Fruit fly (Drosophila melanogaster): ENCODE measurements around the gene COX7B.

COX7B gene

DNA sequence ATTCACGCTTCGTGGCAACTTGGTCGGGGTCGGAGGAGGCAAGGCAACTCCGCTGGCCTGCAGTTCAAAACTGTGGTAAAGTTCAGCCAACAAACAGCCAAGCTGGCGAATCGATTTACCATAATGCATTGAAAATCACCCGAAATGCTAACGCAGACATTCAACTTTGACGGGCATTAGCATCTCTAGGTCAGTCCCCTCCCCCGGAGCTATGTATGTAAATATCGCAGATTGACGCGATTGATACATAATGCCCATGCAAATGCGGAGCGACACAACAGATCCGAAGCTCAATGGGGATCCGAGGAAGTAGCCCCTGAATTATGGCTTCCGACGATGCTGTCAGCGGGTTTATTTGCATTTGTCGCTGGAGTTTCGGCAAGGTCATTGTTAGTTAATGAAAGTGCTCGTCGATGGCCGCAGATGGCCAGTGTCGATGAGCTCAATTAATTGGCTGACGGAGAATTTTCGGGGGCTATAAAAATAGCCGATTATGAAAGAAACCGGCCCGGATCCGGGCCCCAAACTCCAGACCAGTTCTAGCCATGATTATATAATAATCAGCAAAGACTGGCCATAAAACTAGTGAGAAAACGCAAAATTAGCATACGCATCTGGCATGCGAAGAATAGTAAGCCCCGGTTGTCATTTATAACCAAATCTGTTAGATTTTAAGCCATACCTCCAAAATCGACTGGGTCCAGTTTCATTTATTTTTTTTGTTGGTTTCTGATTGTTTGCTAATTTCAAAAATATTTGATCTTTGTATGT, 38.5 kb upstream of the COX7B start:
- TF ChIP-seq br (GFP tag; optimal IDR thresholded peaks at IDR 0.05) (no peak), CrebA (GFP tag; optimal IDR thresholded peaks at IDR 0.05; ENCODE audit: borderline replicate concordance) (no peak)

DNA sequence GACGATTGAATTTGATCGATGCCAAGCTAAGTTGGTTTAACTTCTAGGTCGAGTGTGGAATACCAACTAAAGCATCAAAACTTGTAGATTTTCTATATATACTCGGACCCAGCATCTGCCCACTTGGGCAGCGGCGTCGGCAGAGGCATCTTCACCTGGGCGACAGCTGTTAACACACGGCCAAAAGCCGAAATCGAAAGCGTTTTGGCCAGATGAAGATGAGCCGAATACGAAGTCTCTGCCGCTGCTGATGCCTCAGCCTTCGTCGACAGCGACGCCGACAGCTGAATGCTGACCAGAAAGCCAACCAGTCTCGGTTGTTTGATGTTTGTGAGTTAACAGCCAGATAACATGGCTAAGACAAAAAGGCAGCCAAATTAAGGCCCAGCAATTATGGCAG, 36.4 kb upstream of the COX7B start, which contains the start of gene CG13731:
CG13731 (minus strand) TSS at position 62 of the 400 bp plus-strand sequence.
- TF ChIP-seq CG32264 (GFP tag; optimal IDR thresholded peaks at IDR 0.05), result no peak
- no peak for TF ChIP-seq OdsH (GFP tag; optimal IDR thresholded peaks at IDR 0.05)
- no peak for TF ChIP-seq Sp1 (GFP tag; optimal IDR thresholded peaks at IDR 0.05)
- TF ChIP-seq GATAd (GFP tag; optimal IDR thresholded peaks at IDR 0.05), result peak; percentile 6

DNA sequence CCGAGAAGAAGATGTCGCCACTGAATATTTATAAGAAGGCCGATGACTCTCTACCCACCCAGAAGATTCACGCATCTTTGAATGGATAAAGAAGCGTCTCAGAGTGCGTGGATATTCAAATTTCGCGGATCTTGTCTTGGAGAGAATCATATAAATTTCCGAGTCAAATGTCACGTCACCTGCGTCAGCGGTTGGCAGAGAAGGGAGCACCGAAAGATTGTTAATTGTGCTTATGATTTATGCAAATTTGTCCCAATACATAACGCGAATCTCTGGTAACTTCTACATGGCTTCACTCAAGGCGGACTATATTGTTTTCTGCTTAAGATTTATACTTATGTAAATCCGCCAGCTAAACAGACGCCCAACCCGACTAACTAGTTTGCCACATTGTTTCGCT, 34.1 kb upstream of the COX7B start:
- TF ChIP-seq pan (optimal IDR thresholded peaks at IDR 0.05), result no peak
- TF ChIP-seq Hnf4 (GFP tag; optimal IDR thresholded peaks at IDR 0.05), result no peak
- no peak for TF ChIP-seq jim (GFP tag; optimal IDR thresholded peaks at IDR 0.05)
- TF ChIP-seq tai (GFP tag; optimal IDR thresholded peaks at IDR 0.05), result no peak
- no peak for TF ChIP-seq h (GFP tag; optimal IDR thresholded peaks at IDR 0.05)
- no peak for TF ChIP-seq psq (GFP tag; optimal IDR thresholded peaks at IDR 0.05)
- TF ChIP-seq sv (GFP tag; optimal IDR thresholded peaks at IDR 0.05), result no peak

DNA sequence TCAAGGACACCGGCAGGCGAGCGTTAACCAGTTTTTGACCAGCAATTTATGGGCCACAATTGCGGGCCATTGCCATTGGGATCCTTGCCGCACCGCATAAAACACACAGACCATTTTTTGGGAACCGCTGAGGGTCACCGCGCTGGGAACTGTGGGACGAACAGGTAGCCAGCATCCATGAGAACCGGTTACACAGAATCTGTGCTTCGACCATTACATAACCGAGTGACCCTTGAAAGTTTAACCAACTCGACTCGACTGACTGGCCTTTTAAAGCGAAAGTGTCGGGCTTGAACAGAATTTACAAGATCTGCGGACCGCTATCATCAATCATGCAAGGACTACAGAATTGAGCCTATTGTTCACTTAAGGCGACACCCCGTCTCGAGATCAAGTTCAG, 32.9 kb upstream of the COX7B start:
- TF ChIP-seq Mio (GFP tag; optimal IDR thresholded peaks at IDR 0.05) (no peak), CG9705 (GFP tag; optimal IDR thresholded peaks at IDR 0.05) (no peak), Dfd (GFP tag; optimal IDR thresholded peaks at IDR 0.05) (no peak), rgr (GFP tag; optimal IDR thresholded peaks at IDR 0.05) (no peak), ey (GFP tag; optimal IDR thresholded peaks at IDR 0.05) (no peak), GATAd (GFP tag; optimal IDR thresholded peaks at IDR 0.05) (no peak), Hr83 (GFP tag; optimal IDR thresholded peaks at IDR 0.05; ENCODE audit: poor library complexity, severe bottlenecking) (no peak), CrebA (GFP tag; optimal IDR thresholded peaks at IDR 0.05; ENCODE audit: borderline replicate concordance) (no peak), HLH106 (tag; optimal IDR thresholded peaks at IDR 0.05) (no peak), Sp1 (GFP tag; optimal IDR thresholded peaks at IDR 0.05) (no peak), Hr78 (GFP tag; optimal IDR thresholded peaks at IDR 0.05) (no peak), woc (GFP tag; optimal IDR thresholded peaks at IDR 0.05) (no peak), Hnf4 (GFP tag; optimal IDR thresholded peaks at IDR 0.05) (no peak), usp (GFP tag; optimal IDR thresholded peaks at IDR 0.05) (no peak), psq (GFP tag; optimal IDR thresholded peaks at IDR 0.05) (no peak)

DNA sequence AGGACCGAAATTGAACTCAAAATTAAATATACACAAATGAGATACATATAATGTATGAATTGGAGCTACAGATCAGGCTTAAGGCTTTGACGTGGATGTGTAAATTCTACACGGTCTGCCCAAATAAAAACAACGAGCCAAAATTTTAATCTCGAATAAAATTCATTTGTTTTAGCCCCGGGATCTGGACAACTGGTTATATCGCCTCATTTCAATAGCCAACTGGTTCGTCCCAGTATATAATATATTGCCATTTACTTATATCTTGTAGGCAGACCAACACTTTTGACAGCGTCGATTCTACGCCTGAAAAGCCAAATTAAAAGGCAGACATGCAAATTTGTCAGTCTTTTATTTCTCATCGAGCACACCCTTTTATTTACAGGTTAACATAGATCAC, 32.2 kb upstream of the COX7B start:
- TF ChIP-seq GATAd (GFP tag; optimal IDR thresholded peaks at IDR 0.05), result no peak
- no peak for TF ChIP-seq rgr (GFP tag; optimal IDR thresholded peaks at IDR 0.05)
- no peak for TF ChIP-seq pan (optimal IDR thresholded peaks at IDR 0.05)
- no peak for TF ChIP-seq Hr83 (GFP tag; optimal IDR thresholded peaks at IDR 0.05; ENCODE audit: poor library complexity, severe bottlenecking)
- no peak for TF ChIP-seq ey (GFP tag; optimal IDR thresholded peaks at IDR 0.05)
- no peak for TF ChIP-seq sage (GFP tag; optimal IDR thresholded peaks at IDR 0.05)
- TF ChIP-seq tai (GFP tag; optimal IDR thresholded peaks at IDR 0.05), result no peak
- no peak for TF ChIP-seq CG9705 (GFP tag; optimal IDR thresholded peaks at IDR 0.05)
- TF ChIP-seq Rel (GFP tag; optimal IDR thresholded peaks at IDR 0.05), result no peak
- no peak for TF ChIP-seq Rel (tag; optimal IDR thresholded peaks at IDR 0.05)
- TF ChIP-seq foxo (GFP tag; optimal IDR thresholded peaks at IDR 0.05), result no peak
- no peak for TF ChIP-seq jim (GFP tag; optimal IDR thresholded peaks at IDR 0.05)
- TF ChIP-seq br (GFP tag; optimal IDR thresholded peaks at IDR 0.05), result no peak
- TF ChIP-seq OdsH (GFP tag; optimal IDR thresholded peaks at IDR 0.05), result no peak
- TF ChIP-seq usp (GFP tag; optimal IDR thresholded peaks at IDR 0.05), result no peak
- TF ChIP-seq h (GFP tag; optimal IDR thresholded peaks at IDR 0.05), result no peak
- no peak for TF ChIP-seq CG32264 (GFP tag; optimal IDR thresholded peaks at IDR 0.05)
- no peak for TF ChIP-seq CrebA (GFP tag; optimal IDR thresholded peaks at IDR 0.05; ENCODE audit: borderline replicate concordance)
- TF ChIP-seq Hr78 (GFP tag; optimal IDR thresholded peaks at IDR 0.05), result no peak
- TF ChIP-seq Mio (GFP tag; optimal IDR thresholded peaks at IDR 0.05), result no peak
- no peak for TF ChIP-seq dl (GFP tag; optimal IDR thresholded peaks at IDR 0.05; ENCODE audit: insufficient read depth in 1 of 2, partially characterized antibody in 2 of 2)
